Worm (Caenorhabditis elegans) whole organism, dauer: ENCODE data around the gene ZK616.65.
"Not testable (repeated sequence)": the region's sequence is repeated elsewhere in the genome, so short reads cannot be mapped to it uniquely, and the experiment has no call there.

Experiments used
- unc-62 ChIP-seq: sonication (generic microtip); optimal IDR thresholded peaks from 2 replicates; lab custom pipeline; 2017; ENCODE audit warnings: missing biosample characterization, missing genetic modification reagents, missing genetic modification characterization

ZK616.65 gene

DNA sequence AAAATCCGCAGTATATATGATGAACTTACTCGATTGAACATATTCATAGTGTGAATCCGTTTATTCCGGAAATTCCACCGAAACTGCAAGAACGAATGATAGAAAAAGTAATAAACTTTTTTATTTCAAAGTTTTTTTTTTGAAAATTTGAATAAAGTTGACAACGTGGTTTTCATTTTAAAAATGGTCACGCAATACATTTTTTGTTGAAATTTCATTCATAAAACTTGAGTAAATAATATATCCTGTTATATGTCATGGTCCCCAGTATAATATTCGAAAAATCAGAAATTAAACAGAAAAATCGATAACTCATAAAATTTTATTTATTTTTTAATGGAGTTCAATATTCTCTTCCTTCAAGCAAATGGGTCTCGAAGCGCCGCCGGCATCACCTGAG lies at the start of gene ZK616.65:
Gene ZK616.65, minus strand, starts transcription at position 101 of the 400 bp plus-strand sequence.
- no peak for TF ChIP-seq unc-62 (GFP tag; lab: Kevin White, UChicago)

DNA sequence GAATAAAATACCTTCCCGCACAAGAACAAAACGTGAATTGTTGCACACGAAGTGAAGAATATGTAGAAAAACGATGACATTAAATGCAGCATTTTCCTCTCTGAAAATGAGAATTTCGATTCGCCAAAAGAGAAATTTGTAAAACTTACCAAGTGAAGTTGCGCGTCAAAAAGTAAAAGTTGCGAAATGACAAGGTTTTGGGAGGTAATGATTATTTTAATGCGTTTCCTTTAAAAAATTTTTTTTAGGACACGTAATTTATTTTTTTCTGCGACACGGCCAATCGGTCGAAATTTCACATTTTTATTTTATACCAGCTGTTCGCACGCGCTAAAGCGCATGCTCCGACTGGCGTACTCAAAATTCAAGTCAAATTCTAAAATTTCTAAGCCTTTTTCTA lies 45.0 kb upstream of the ZK616.65 start, which contains the start of gene Y4C6A.3:
Gene Y4C6A.3, minus strand, starts transcription at position 101 of the 400 bp plus-strand sequence.
- not testable (repeated sequence) for TF ChIP-seq unc-62 (GFP tag; lab: Kevin White, UChicago)

DNA sequence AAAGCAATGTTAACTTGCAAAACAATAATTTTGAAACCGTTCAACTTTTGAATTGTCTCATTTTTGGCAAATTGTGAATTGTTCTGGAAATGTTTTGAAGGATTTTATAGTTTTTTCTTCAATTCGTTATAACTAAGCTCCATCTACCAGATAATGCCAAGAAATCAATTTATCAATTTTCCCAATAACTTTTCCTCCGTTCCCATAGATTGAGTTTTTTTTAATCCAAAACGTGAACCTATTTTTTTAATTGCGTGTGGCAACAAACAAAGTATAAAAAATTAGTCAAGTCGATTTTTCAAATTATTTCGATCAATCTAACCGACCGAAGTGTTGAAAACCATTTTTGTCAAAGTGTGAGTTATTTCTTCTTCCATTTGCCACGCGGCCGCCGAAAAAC lies 41.6 kb upstream of the ZK616.65 start, which contains the start of gene Y4C6A.4:
Gene Y4C6A.4, plus strand, starts transcription at position 301 of the 400 bp plus-strand sequence.
- no peak for TF ChIP-seq unc-62 (GFP tag; lab: Kevin White, UChicago)

DNA sequence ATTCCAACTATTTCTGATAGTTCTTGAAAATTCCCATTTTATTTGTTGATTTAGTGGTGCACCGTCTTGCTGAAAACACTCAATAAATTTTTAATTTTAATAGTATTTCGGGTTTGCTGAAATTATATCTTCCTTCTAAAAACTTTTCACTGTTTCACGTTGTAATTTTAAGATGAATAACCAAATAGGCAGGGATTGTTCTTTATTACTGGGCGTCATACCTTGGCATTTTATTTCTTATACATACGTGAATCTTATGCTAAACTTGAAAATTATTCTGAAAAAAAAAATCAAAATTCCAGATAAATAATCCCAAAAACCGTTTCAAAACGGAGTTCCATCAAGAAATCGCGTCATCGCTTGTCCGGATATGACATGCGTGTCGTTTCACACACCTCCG lies 27.7 kb upstream of the ZK616.65 start, which contains the start of gene mgl-3:
Gene mgl-3, plus strand, starts transcription at position 301 of the 400 bp plus-strand sequence.
- no peak for TF ChIP-seq unc-62 (GFP tag; lab: Kevin White, UChicago)

DNA sequence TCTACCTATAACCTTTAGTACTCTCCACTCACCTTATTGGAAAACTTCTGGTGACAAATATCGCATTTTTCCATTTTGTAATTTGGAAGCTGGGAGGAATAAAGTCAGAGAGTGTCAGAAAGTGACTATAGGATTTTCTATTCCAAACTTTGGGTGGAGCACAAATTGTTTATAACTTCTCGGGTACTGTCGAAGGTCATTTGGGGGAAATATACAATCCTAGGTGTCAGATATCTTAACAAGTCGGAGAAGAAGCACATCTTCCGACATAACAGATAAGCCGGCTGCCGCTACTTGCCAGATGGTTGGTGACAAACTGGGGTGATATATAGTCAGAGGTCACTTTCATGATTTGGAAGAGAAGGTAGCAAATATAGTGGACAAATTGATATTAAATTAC lies 8.1 kb upstream of the ZK616.65 start, which contains the start of gene ehn-3:
Gene ehn-3, minus strand, starts transcription at position 101 of the 400 bp plus-strand sequence.
- no peak for TF ChIP-seq unc-62 (GFP tag; lab: Kevin White, UChicago)

DNA sequence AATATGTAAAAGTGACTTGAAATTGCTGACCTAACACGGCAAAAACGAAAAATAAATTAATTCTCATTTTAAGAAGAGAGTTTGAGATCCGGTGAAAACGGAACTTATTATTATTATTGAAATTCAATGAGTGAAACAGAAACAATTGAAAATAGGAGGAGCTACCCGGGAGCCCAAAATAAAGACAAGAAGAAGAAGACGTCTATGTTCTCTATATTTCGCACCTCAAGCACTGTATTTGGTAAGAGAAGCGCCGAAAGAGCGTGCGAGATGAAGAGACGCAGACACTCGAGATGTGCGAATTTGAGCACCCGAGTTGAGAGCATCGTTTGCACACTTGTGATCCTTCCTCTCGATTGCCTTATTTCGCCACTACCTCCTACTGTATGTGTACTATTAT lies 4.7 kb upstream of the ZK616.65 start, which contains the start of gene spp-7:
Gene spp-7, minus strand, starts transcription at position 101 of the 400 bp plus-strand sequence.
- TF ChIP-seq unc-62 (GFP tag; lab: Kevin White, UChicago): no peak

DNA sequence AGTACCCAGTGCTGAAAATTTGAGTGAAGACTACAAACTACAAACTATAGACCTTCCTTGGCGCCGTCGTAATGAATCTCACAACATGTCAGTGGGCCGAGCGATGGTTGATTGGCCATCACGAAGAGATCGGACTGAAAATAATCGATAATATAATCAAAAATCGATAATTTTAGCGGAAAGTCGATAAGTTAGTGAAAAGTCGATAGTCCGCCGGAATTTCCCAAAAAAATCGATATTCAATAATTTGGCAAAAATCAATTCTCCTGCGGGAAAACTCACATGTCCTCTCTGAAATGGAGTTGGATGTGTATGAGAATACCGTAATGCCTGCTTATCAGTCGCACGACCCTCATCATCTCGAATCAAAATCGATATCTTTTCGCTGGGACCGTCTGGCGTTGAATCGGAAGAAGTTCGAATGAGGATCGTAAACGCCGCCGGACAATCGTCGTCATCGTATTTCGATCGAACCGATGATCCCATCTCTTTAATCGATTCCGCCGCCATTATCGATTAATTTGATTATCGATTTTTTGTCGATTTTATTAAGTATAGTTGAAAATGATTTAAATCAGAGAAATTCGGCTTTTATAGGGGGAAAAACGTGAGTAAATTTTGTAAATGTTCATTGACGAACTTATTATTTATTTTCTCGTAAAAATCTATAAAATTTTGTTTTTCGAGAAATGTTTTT lies 769 bp upstream of the ZK616.65 start, which contains the start of gene ZK616.8:
Gene ZK616.8, minus strand, starts transcription at position 553 of the 697 bp plus-strand sequence.
- no peak for TF ChIP-seq unc-62 (GFP tag; lab: Kevin White, UChicago)

DNA sequence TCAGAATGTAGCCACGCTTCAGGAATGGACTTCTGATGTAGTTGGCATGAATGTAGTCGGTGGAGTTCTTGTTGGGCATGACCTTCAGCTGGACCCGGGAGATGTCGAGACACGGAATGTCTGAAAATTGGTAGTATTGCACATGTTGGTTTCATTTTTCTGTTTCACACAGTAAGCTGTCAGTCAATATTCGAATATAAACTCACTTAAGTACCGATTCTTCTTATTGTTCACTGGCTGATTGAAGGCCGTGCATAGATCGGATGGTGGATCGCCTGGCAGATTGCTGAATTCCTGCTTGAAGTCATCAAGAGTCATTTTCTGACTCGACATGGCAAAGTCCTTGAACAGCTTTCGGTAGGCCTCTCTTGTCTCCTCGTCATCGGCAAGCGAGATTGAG lies 1.9 kb downstream of the ZK616.65 start:
- no peak for TF ChIP-seq unc-62 (GFP tag; lab: Kevin White, UChicago)

DNA sequence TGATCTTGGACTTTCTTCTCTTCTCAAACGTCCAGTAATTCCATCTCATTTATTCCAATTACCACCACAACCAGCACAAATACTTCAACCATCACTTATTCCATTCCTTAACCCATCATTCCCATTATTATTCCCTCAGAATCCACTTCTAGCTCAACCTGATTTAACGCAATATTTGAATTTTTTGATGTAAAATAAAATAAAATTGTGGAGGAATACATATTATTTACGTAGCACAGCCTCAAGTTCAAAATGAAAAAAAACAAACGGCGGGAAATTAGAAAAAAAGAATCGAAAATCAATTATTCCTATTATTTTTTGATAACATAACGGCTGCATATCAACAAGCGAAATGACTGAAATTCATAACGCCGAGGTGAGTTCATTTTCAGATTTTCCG lies 5.7 kb downstream of the ZK616.65 start, which contains the start of gene ZK616.61:
Gene ZK616.61, plus strand, starts transcription at position 301 of the 400 bp plus-strand sequence.
- TF ChIP-seq unc-62 (GFP tag; lab: Kevin White, UChicago): no peak

DNA sequence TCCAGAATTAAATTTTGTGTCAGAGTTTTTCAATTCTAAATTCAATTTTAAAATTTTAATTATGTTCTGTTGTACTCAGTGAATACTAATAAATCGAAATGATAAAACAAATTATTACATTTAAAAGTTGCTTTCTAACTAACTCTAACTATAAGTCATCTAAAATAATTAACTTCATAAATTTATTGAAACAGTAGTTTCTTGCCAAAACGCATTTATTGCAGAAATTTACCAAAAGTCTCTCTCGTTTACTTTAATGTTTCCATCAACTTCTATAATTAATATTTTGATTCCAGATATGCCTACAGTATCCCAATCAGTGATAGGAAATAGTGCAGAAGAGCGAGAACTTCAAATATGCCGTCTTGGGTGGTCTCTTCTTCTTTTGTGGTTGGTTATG lies 10.4 kb downstream of the ZK616.65 start, which contains the start of gene ZK616.1:
Gene ZK616.1, plus strand, starts transcription at position 301 of the 400 bp plus-strand sequence.
- no peak for TF ChIP-seq unc-62 (GFP tag; lab: Kevin White, UChicago)

DNA sequence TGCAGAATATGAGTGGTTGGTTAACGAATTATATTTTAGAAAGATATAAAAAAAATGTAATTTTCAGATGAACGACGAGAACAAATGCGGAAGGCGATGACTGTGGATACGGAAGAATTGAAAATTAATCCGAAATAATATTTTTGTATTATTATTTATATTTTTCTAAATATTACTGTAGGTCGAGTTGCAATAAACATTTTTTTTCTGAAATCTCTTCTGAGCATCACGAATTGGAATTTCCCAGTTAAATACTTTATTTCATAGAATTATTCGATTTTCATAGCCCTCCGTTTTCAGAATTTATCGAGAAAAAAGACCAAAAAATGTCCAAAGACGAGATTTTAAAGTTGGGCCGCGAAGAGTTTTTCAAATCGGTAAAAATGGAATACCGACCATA lies 13.5 kb downstream of the ZK616.65 start, which contains the start of gene ZK616.2:
Gene ZK616.2, plus strand, starts transcription at position 301 of the 400 bp plus-strand sequence.
- TF ChIP-seq unc-62 (GFP tag; lab: Kevin White, UChicago): no peak

DNA sequence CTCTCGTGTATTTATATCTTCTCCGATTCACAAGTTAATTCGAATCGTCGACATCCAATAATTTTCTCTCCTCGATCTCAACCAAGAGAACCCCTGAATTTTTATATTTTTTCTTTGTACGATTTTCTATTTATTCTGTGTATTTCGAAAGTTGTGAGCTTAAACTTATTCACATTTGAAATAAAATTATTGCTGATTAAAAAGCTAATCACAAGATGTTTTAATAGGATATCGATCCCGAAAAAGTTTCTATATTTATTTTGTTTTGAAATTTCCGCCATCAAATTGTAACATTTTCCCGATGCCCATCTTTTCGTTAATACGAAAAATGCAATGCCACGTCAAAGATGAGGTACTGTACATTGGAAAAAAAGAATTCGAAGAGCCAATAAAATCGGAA lies 14.3 kb downstream of the ZK616.65 start, which contains the start of gene ZK616.3:
Gene ZK616.3, plus strand, starts transcription at position 301 of the 400 bp plus-strand sequence.
- TF ChIP-seq unc-62 (GFP tag; lab: Kevin White, UChicago): no peak

DNA sequence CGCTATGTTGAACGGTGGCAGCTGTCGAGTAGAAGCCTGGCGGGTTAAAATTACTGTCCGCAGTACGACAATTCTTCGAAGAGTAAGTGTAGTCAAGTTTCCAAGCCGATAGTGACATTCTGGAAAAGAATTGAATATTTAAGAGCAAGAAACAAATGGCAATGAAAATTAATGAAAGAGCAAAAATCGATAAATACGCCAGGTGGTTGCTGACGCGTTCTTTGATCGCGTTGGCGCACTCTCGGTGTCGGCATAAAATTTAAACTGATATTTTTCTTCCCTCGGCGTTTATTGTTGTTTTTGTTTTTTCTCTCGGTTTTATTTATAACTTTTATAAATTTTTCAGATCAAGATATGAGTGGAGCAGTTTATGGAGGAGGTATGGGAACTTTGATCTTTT lies 16.3 kb downstream of the ZK616.65 start, which contains the start of the genes perm-3 and swsn-6:
Gene perm-3, minus strand, starts transcription at position 118 of the 400 bp plus-strand sequence.
Gene swsn-6, plus strand, starts transcription at position 347 of the 400 bp plus-strand sequence.
- TF ChIP-seq unc-62 (GFP tag; lab: Kevin White, UChicago): no peak

DNA sequence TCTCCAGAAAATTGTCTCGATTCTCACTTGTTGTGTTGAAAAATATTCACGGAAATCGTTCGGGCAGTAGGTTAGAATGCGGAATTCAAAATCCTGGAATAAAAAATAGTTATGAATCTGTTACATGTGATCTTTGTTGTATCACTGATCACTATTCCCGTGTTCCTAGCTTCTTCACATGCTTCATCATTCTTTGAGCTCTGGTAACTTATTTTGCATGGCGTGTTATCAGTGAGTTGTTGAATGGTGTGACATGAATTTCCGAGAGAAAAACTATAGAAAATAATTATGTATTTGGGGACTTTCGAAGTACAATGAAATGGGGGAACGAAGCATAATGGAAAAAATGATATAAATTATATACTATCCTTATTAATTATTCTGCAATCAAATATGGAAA lies 17.5 kb downstream of the ZK616.65 start:
- TF ChIP-seq unc-62 (GFP tag; lab: Kevin White, UChicago): no peak

DNA sequence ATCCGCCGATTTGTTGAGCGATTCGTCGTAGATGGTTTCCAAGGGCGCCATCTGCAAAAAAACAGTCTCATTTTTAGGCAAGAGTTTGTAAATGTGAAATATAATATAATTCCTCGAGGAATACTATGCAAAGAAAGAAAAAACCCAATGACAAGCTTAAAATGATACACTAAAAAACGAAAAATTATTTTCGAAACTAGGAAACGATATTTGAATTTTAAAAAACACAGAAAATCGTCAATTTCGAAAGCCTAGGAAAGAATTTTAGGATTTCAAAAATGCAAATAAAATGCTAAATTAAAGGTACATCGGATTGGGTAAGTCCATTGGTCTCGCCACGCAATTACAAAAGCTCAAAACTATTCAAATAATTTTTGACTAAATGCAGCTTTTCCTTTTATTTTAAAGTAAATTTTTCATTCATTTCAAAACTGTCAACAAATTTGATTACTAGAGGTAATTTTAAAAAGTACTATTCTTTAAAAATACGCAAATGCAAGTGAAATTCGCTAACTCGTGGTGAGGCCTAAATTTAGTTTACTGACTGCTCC lies 19.4 kb downstream of the ZK616.65 start, which contains the start of the genes htp-1 and ZK616.5:
Gene htp-1, minus strand, starts transcription at position 51 of the 551 bp plus-strand sequence.
Gene ZK616.5, plus strand, starts transcription at position 423 of the 551 bp plus-strand sequence.
- TF ChIP-seq unc-62 (GFP tag; lab: Kevin White, UChicago): no peak

DNA sequence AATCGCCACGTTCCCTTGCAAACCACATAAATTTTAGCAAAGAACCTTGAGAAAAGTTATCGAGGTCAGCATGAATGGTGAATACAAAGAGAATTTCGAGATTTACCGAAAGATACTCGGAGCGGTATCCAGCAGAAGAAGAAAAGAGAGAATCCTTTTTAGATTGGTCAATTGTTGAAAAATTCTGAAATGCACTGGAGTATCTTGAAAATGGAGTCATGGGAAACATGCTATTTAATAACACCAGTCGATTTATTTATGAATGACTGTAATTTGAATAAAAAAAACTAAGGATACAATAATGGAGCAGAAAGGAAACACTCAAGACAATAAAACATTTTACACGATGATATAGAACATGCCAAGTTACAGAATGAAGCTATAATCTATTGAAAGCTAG lies 21.1 kb downstream of the ZK616.65 start:
- no peak for TF ChIP-seq unc-62 (GFP tag; lab: Kevin White, UChicago)
